Worm (Caenorhabditis elegans) whole organism, midembryonic: ENCODE data around the gene elpc-2.

ENCODE experiments used
- T22C8.4 ChIP-seq: fragments of 200-800 bp; sonication (Bioruptor generic); IDR thresholded peaks from 2 replicates; pipeline ENCODE4 v1.3.6; 2022; ENCODE audit warnings: missing genetic modification characterization, missing compliant biosample characterization
- cog-1 ChIP-seq: sonication (generic microtip); optimal IDR thresholded peaks from 2 replicates; lab custom pipeline; 2016; ENCODE audit warnings: missing genetic modification characterization, missing compliant biosample characterization
- klf-2 ChIP-seq: fragments of 200-800 bp; sonication (Bioruptor generic); conservative IDR thresholded peaks from 2 replicates; pipeline ENCODE4 v1.3.6; 2022; ENCODE audit warnings: missing genetic modification reagents, missing genetic modification characterization, missing compliant biosample characterization
- med-1 ChIP-seq: sonication (generic microtip); optimal IDR thresholded peaks from 2 replicates; lab custom pipeline; 2017; ENCODE audit warnings: missing genetic modification characterization, mild to moderate bottlenecking, missing compliant biosample characterization, antibody characterized with exemption, missing genetic modification reagents; ENCODE audit not compliant: insufficient read depth
- tab-1 ChIP-seq: fragments of 200-800 bp; sonication (Bioruptor generic); IDR thresholded peaks from 2 replicates; pipeline ENCODE4 v1.3.6; 2022; ENCODE audit warnings: missing genetic modification characterization, missing compliant biosample characterization

- no peak for TF ChIP-seq tab-1 (GFP tag; lab: Robert Waterston, UW)
- TF ChIP-seq T22C8.4 (GFP tag; lab: Robert Waterston, UW): no peak
- TF ChIP-seq cog-1: no peak
- TF ChIP-seq med-1 (GFP tag; lab: Kevin White, UChicago): no peak
- no peak for TF ChIP-seq klf-2 (GFP tag; lab: Robert Waterston, UW)
Observed at ce11 chrIII:12711217-12711616, 37.7 kb downstream of the elpc-2 start, which contains the start of gene hut-1.
